Worm (Caenorhabditis elegans): ENCODE results near the gene hsp-1.

Gene hsp-1

ce11 chrIV:17278861-17279591 is at the start of gene hsp-1:
Gene hsp-1 (plus strand): TSS chrIV:17278959.
- TF ChIP-seq egl-27 (tag; optimal IDR thresholded peaks at IDR 0.05) (no peak), lin-39 (tag; optimal IDR thresholded peaks at IDR 0.05) (peak; percentile 12), daf-12 (tag; optimal IDR thresholded peaks at IDR 0.05) (no peak), ama-1 (optimal IDR thresholded peaks at IDR 0.05) (peak; percentile 88), ceh-16 (tag; optimal IDR thresholded peaks at IDR 0.05) (no peak), ceh-28 (tag; optimal IDR thresholded peaks at IDR 0.05) (no peak), lsy-12 (tag; optimal IDR thresholded peaks at IDR 0.05) (no peak)

ce11 chrIV:17230958-17231357 is 47.8 kb upstream of the hsp-1 start, which contains the start of gene npr-32:
Gene npr-32 (minus strand): TSS chrIV:17231058.
- no peak for TF ChIP-seq fos-1 (tag; optimal IDR thresholded peaks at IDR 0.05)

- no peak for TF ChIP-seq jun-1 (tag; optimal IDR thresholded peaks at IDR 0.05)
These were observed 45.9 kb upstream of the hsp-1 start for ce11 chrIV:17232899-17233298.

ce11 chrIV:17233494-17233893 is 45.3 kb upstream of the hsp-1 start:
- peak; percentile 87 for TF ChIP-seq fkh-10 (GFP tag; optimal IDR thresholded peaks at IDR 0.05)
- TF ChIP-seq mml-1 (tag; optimal IDR thresholded peaks at IDR 0.05), result no peak

ce11 chrIV:17237029-17237428 is 41.7 kb upstream of the hsp-1 start:
- TF ChIP-seq fkh-10 (GFP tag; optimal IDR thresholded peaks at IDR 0.05), result peak; percentile 41
- TF ChIP-seq elt-1 (tag; optimal IDR thresholded peaks at IDR 0.05), result no peak

ce11 chrIV:17238951-17239350 is 39.8 kb upstream of the hsp-1 start:
- no peak for TF ChIP-seq egl-5 (tag; optimal IDR thresholded peaks at IDR 0.05)
- TF ChIP-seq fkh-10 (GFP tag; optimal IDR thresholded peaks at IDR 0.05), result peak; percentile 61

ce11 chrIV:17245200-17245599 is 33.6 kb upstream of the hsp-1 start, which contains the start of gene ZK550.2:
Gene ZK550.2 (plus strand): TSS chrIV:17245584.
- TF ChIP-seq jun-1 (tag; optimal IDR thresholded peaks at IDR 0.05) (peak; percentile 94), skn-1 (tag; optimal IDR thresholded peaks at IDR 0.05) (peak; percentile 22), elt-3 (tag; optimal IDR thresholded peaks at IDR 0.05) (no peak), pha-4 (tag; optimal IDR thresholded peaks at IDR 0.05) (peak; percentile 36), sea-2 (GFP tag; optimal IDR thresholded peaks at IDR 0.05) (no peak), elt-2 (tag; optimal IDR thresholded peaks at IDR 0.05) (peak; percentile 99), pqm-1 (tag; optimal IDR thresholded peaks at IDR 0.05) (peak; percentile 99)

- TF ChIP-seq nhr-11 (tag; optimal IDR thresholded peaks at IDR 0.05) (no peak), egl-27 (tag; optimal IDR thresholded peaks at IDR 0.05) (no peak), fkh-10 (GFP tag; optimal IDR thresholded peaks at IDR 0.05) (no peak), egl-5 (tag; optimal IDR thresholded peaks at IDR 0.05) (no peak), ceh-9 (tag; optimal IDR thresholded peaks at IDR 0.05) (no peak), fkh-2 (tag; optimal IDR thresholded peaks at IDR 0.05) (no peak)
These were observed 31.6 kb upstream of the hsp-1 start for ce11 chrIV:17247184-17247583.

- TF ChIP-seq unc-62 (GFP tag; optimal IDR thresholded peaks at IDR 0.05) (no peak), ZK546.5 (tag; optimal IDR thresholded peaks at IDR 0.05) (no peak), ceh-9 (tag; optimal IDR thresholded peaks at IDR 0.05) (no peak), elt-2 (tag; optimal IDR thresholded peaks at IDR 0.05) (no peak), pqm-1 (tag; optimal IDR thresholded peaks at IDR 0.05) (no peak), fkh-2 (tag; optimal IDR thresholded peaks at IDR 0.05) (no peak), lin-15B (tag; optimal IDR thresholded peaks at IDR 0.05) (no peak), sea-2 (GFP tag; optimal IDR thresholded peaks at IDR 0.05) (no peak), skn-1 (tag; optimal IDR thresholded peaks at IDR 0.05) (no peak), eor-1 (tag; optimal IDR thresholded peaks at IDR 0.05) (no peak), ceh-16 (tag; optimal IDR thresholded peaks at IDR 0.05) (no peak), nhr-237 (tag; optimal IDR thresholded peaks at IDR 0.05) (no peak)
These were observed 30.2 kb upstream of the hsp-1 start for ce11 chrIV:17248538-17248937.
